Fruit fly (Drosophila melanogaster) whole organism, embryonic: Measurements from ENCODE around the gene CG6923.

Experiments used
- Adf1 ChIP-seq: fragments of 200-800 bp; sonication (Bioruptor generic); IDR thresholded peaks from 2 replicates; pipeline ENCODE4 v1.3.6; 2022; ENCODE audit warnings: missing biosample characterization, missing genetic modification characterization
- Bdp1 ChIP-seq: fragments of 200-800 bp; sonication (Bioruptor generic); optimal IDR thresholded peaks from 3 replicates; lab custom pipeline; 2016; ENCODE audit warnings: missing biosample characterization, missing genetic modification characterization
- CG10147 ChIP-seq: fragments of 200-800 bp; sonication (Bioruptor generic); optimal IDR thresholded peaks from 2 replicates; lab custom pipeline; 2019; ENCODE audit warnings: missing biosample characterization, mild to moderate bottlenecking, missing genetic modification characterization, moderate library complexity
- CG10431 ChIP-seq: fragments of 200-800 bp; sonication (Bioruptor generic); optimal IDR thresholded peaks from 3 replicates; lab custom pipeline; 2018; ENCODE audit warnings: missing biosample characterization, mild to moderate bottlenecking, missing genetic modification characterization
- CG10959 ChIP-seq: fragments of 200-800 bp; sonication (Bioruptor generic); IDR thresholded peaks from 2 replicates; pipeline ENCODE4 v1.3.6; 2022; ENCODE audit warnings: missing biosample characterization, missing genetic modification characterization
- CG12071 ChIP-seq: fragments of 200-800 bp; sonication (Bioruptor generic); optimal IDR thresholded peaks from 3 replicates; lab custom pipeline; 2018; ENCODE audit warnings: missing biosample characterization, mild to moderate bottlenecking, missing genetic modification characterization
- CG12299 ChIP-seq: fragments of 200-800 bp; sonication (Bioruptor generic); optimal IDR thresholded peaks from 2 replicates; lab custom pipeline; 2018; ENCODE audit warnings: missing biosample characterization, mild to moderate bottlenecking, missing genetic modification characterization
- CG12769 ChIP-seq: fragments of 200-800 bp; sonication (Bioruptor generic); optimal IDR thresholded peaks from 2 replicates; lab custom pipeline; 2019; ENCODE audit warnings: missing biosample characterization, mild to moderate bottlenecking, missing genetic modification characterization, moderate library complexity
- CG13424 ChIP-seq: fragments of 200-800 bp; sonication (Bioruptor generic); optimal IDR thresholded peaks from 2 replicates; lab custom pipeline; 2019; ENCODE audit warnings: missing biosample characterization, mild to moderate bottlenecking, missing genetic modification characterization, moderate library complexity
- CG14050 ChIP-seq: fragments of 200-800 bp; sonication (Bioruptor generic); IDR thresholded peaks from 3 replicates; pipeline ENCODE4 v1.3.6; 2022; ENCODE audit warnings: missing biosample characterization, missing genetic modification characterization
- CG14441 ChIP-seq: fragments of 200-800 bp; sonication (Bioruptor generic); IDR thresholded peaks from 2 replicates; pipeline ENCODE4 v1.3.6; 2022; ENCODE audit warnings: missing biosample characterization, missing genetic modification characterization
- CG14965 ChIP-seq: fragments of 200-800 bp; sonication (Bioruptor generic); optimal IDR thresholded peaks from 2 replicates; lab custom pipeline; 2016; ENCODE audit warnings: missing biosample characterization, missing genetic modification characterization, borderline replicate concordance
- CG1529 ChIP-seq: fragments of 200-800 bp; sonication (Bioruptor generic); optimal IDR thresholded peaks from 3 replicates; lab custom pipeline; 2018; ENCODE audit warnings: missing biosample characterization, missing genetic modification characterization
- CG17359 ChIP-seq: fragments of 200-800 bp; sonication (Bioruptor generic); optimal IDR thresholded peaks from 3 replicates; lab custom pipeline; 2018; ENCODE audit warnings: missing biosample characterization, mild to moderate bottlenecking, missing genetic modification characterization, moderate library complexity
- CG2875 ChIP-seq: fragments of 200-800 bp; sonication (Bioruptor generic); optimal IDR thresholded peaks from 2 replicates; lab custom pipeline; 2017; ENCODE audit warnings: missing biosample characterization, mild to moderate bottlenecking, missing genetic modification characterization, missing genetic modification reagents
- CG2889 ChIP-seq: fragments of 200-800 bp; sonication (Bioruptor generic); IDR thresholded peaks from 3 replicates; pipeline ENCODE4 v1.3.6; 2022; ENCODE audit warnings: missing biosample characterization, missing genetic modification characterization
- CG3065 ChIP-seq: fragments of 200-800 bp; sonication (Bioruptor generic); optimal IDR thresholded peaks from 2 replicates; lab custom pipeline; 2016; ENCODE audit warnings: missing biosample characterization, missing genetic modification characterization
- CG31224 ChIP-seq: fragments of 200-800 bp; sonication (Bioruptor generic); IDR thresholded peaks from 2 replicates; pipeline ENCODE4 v1.3.6; 2022; ENCODE audit warnings: missing biosample characterization, missing genetic modification characterization
- CG31388 ChIP-seq: fragments of 200-800 bp; sonication (Bioruptor generic); optimal IDR thresholded peaks from 2 replicates; lab custom pipeline; 2016; ENCODE audit warnings: missing biosample characterization, missing genetic modification characterization
- CG34422 ChIP-seq: fragments of 200-800 bp; sonication (Bioruptor generic); IDR thresholded peaks from 3 replicates; pipeline ENCODE4 v1.3.6; 2022; ENCODE audit warnings: missing biosample characterization, missing genetic modification characterization
- CG6854 ChIP-seq: fragments of 200-800 bp; sonication (Bioruptor generic); optimal IDR thresholded peaks from 3 replicates; lab custom pipeline; 2017; ENCODE audit warnings: missing biosample characterization, mild to moderate bottlenecking, missing genetic modification characterization
- CG8765 ChIP-seq: fragments of 200-800 bp; sonication (Bioruptor generic); IDR thresholded peaks from 2 replicates; pipeline ENCODE4 v1.3.6; 2022; ENCODE audit warnings: missing biosample characterization, missing genetic modification characterization
- CG9215 ChIP-seq: fragments of 200-800 bp; sonication (Bioruptor generic); IDR thresholded peaks from 2 replicates; pipeline ENCODE4 v1.3.6; 2022; ENCODE audit warnings: missing biosample characterization, missing genetic modification characterization
- Dbx ChIP-seq: fragments of 200-800 bp; sonication (Bioruptor generic); IDR thresholded peaks from 3 replicates; pipeline ENCODE4 v1.3.6; 2022; ENCODE audit warnings: missing biosample characterization, missing genetic modification characterization
- Fer1 ChIP-seq: fragments of 200-800 bp; sonication (Bioruptor generic); optimal IDR thresholded peaks from 2 replicates; lab custom pipeline; 2017; ENCODE audit warnings: missing biosample characterization, mild to moderate bottlenecking, missing genetic modification characterization
- Hr3 ChIP-seq: fragments of 200-800 bp; sonication (Bioruptor generic); optimal IDR thresholded peaks from 3 replicates; lab custom pipeline; 2016; ENCODE audit warnings: missing biosample characterization, missing genetic modification characterization
- Kr ChIP-seq: fragments of 200-800 bp; sonication (Bioruptor generic); optimal IDR thresholded peaks from 2 replicates; lab custom pipeline; 2017; ENCODE audit warnings: missing biosample characterization, mild to moderate bottlenecking, missing genetic modification characterization
- NC2α ChIP-seq: fragments of 200-800 bp; sonication (Bioruptor generic); optimal IDR thresholded peaks from 2 replicates; lab custom pipeline; 2016; ENCODE audit warnings: missing biosample characterization, missing genetic modification characterization
- Nf-YC ChIP-seq: fragments of 200-800 bp; optimal IDR thresholded peaks from 3 replicates; lab custom pipeline; 2019; ENCODE audit warnings: missing biosample characterization, mild to moderate bottlenecking, missing genetic modification characterization, moderate library complexity
- Poxn ChIP-seq: fragments of 200-800 bp; sonication (Bioruptor generic); IDR thresholded peaks from 2 replicates; pipeline ENCODE4 v1.3.6; 2022; ENCODE audit warnings: missing biosample characterization, missing genetic modification characterization
- Sox102F ChIP-seq: fragments of 200-800 bp; sonication (Bioruptor generic); optimal IDR thresholded peaks from 2 replicates; lab custom pipeline; 2018; ENCODE audit warnings: missing biosample characterization, mild to moderate bottlenecking, missing genetic modification characterization, moderate library complexity
- Trl ChIP-seq, 3 experiments: fragments of >200 bp in 2 of 3; fragments of 200-800 bp in 1 of 3; sonication (Bioruptor generic) in 1 of 3; optimal IDR thresholded peaks; 2 replicates in 1 of 3; 3 replicates in 2 of 3; lab custom pipeline; 2016 to 2017; ENCODE audit warnings: missing biosample characterization in 1 of 3, missing genetic modification characterization in 1 of 3
- ash1 ChIP-seq: fragments of 200-800 bp; sonication (Bioruptor generic); optimal IDR thresholded peaks from 2 replicates; lab custom pipeline; 2018; ENCODE audit warnings: missing biosample characterization, mild to moderate bottlenecking, missing genetic modification characterization
- bowl ChIP-seq: fragments of 200-800 bp; sonication (Bioruptor generic); IDR thresholded peaks from 2 replicates; pipeline ENCODE4 v1.3.6; 2022; ENCODE audit warnings: missing biosample characterization, missing genetic modification characterization
- chn ChIP-seq: fragments of 200-800 bp; sonication (Bioruptor generic); optimal IDR thresholded peaks from 2 replicates; lab custom pipeline; 2016; ENCODE audit warnings: missing biosample characterization, missing genetic modification characterization
- crol ChIP-seq: fragments of 200-800 bp; sonication (Bioruptor generic); IDR thresholded peaks from 2 replicates; pipeline ENCODE4 v1.3.6; 2022; ENCODE audit warnings: missing biosample characterization, missing genetic modification characterization
- danr ChIP-seq: fragments of 200-800 bp; sonication (Bioruptor generic); IDR thresholded peaks from 2 replicates; pipeline ENCODE4 v1.3.6; 2022; ENCODE audit warnings: missing biosample characterization, missing genetic modification characterization
- dysf ChIP-seq: fragments of 200-800 bp; sonication (Bioruptor generic); IDR thresholded peaks from 3 replicates; pipeline ENCODE4 v1.3.6; 2022; ENCODE audit warnings: missing biosample characterization, missing genetic modification characterization
- emc ChIP-seq: fragments of 200-800 bp; sonication (Bioruptor generic); optimal IDR thresholded peaks from 2 replicates; lab custom pipeline; 2016; ENCODE audit warnings: missing biosample characterization, missing genetic modification characterization
- esg ChIP-seq: fragments of 200-800 bp; sonication (Bioruptor generic); conservative IDR thresholded peaks from 2 replicates; pipeline ENCODE4 v1.3.6; 2022; ENCODE audit warnings: missing biosample characterization, missing genetic modification characterization
- fd3F ChIP-seq: fragments of 200-800 bp; sonication (Bioruptor generic); optimal IDR thresholded peaks from 2 replicates; lab custom pipeline; 2018; ENCODE audit warnings: missing biosample characterization, mild to moderate bottlenecking, missing genetic modification characterization, moderate library complexity
- fru ChIP-seq: fragments of >200 bp; optimal IDR thresholded peaks from 2 replicates; lab custom pipeline; 2017
- ftz-f1 ChIP-seq: fragments of 200-800 bp; sonication (Bioruptor generic); optimal IDR thresholded peaks from 2 replicates; lab custom pipeline; 2016; ENCODE audit warnings: missing biosample characterization, missing genetic modification characterization
- gcm ChIP-seq: fragments of 200-800 bp; sonication (Bioruptor generic); optimal IDR thresholded peaks from 2 replicates; lab custom pipeline; 2019; ENCODE audit warnings: missing biosample characterization, mild to moderate bottlenecking, missing genetic modification characterization, moderate library complexity
- h ChIP-seq: fragments of >200 bp; optimal IDR thresholded peaks from 2 replicates; lab custom pipeline; 2017
- lmd ChIP-seq: fragments of 200-800 bp; sonication (Bioruptor generic); IDR thresholded peaks from 2 replicates; pipeline ENCODE4 v1.3.6; 2022; ENCODE audit warnings: missing biosample characterization, missing genetic modification characterization
- mam ChIP-seq: fragments of 200-800 bp; sonication (Bioruptor generic); optimal IDR thresholded peaks from 3 replicates; lab custom pipeline; 2016; ENCODE audit warnings: missing biosample characterization, missing genetic modification characterization
- pnt ChIP-seq: fragments of 200-800 bp; sonication (Bioruptor generic); optimal IDR thresholded peaks from 3 replicates; lab custom pipeline; 2016; ENCODE audit warnings: missing biosample characterization, missing genetic modification characterization
- run ChIP-seq: fragments of 200-800 bp; sonication (Bioruptor generic); optimal IDR thresholded peaks from 3 replicates; lab custom pipeline; 2018; ENCODE audit warnings: missing biosample characterization, mild to moderate bottlenecking, missing genetic modification characterization
- sqz ChIP-seq: fragments of 200-800 bp; sonication (Bioruptor generic); optimal IDR thresholded peaks from 3 replicates; lab custom pipeline; 2018; ENCODE audit warnings: missing biosample characterization, mild to moderate bottlenecking, missing genetic modification characterization
- ttk ChIP-seq: fragments of 200-800 bp; sonication (Bioruptor generic); IDR thresholded peaks from 2 replicates; pipeline ENCODE4 v2.1.2; 2022; ENCODE audit warnings: missing biosample characterization, missing genetic modification characterization
- unc-4 ChIP-seq: fragments of 200-800 bp; sonication (Bioruptor generic); IDR thresholded peaks from 2 replicates; pipeline ENCODE4 v1.3.6; 2022; ENCODE audit warnings: missing biosample characterization, missing genetic modification characterization; ENCODE audit not compliant: partially characterized antibody
- zen2 ChIP-seq: fragments of 200-800 bp; sonication (Bioruptor generic); IDR thresholded peaks from 3 replicates; pipeline ENCODE4 v1.3.6; 2022; ENCODE audit warnings: missing biosample characterization, missing genetic modification characterization; ENCODE audit not compliant: partially characterized antibody

The CG6923 gene

DNA sequence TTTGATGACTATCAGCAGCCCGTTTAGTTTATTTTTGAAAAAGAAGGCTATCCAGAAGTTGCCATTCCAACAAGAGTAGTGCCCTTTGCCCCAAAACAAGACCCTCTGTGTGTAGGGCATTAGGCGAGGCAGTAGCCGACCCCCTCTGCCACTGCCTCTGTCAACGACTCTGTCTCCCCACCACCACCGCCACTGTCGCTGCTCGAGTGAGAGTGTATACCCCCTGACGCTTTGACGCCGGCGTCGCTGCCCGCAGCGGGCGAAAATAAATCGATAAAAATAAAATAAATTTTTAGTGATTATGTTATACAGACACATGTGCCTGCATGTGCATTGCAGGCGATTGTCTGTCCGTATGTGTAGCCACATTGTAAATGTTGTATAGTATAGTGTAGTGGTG is 27.2 kb upstream of the CG6923 start (continued):
- TF ChIP-seq CG10959 (GFP tag; lab: Robert Waterston, UW) (no peak), chn (GFP tag; lab: Kevin White, UChicago) (no peak), CG12071 (GFP tag; lab: Kevin White, UChicago) (peak; percentile 4), run (tag; lab: Kevin White, UChicago) (no peak), gcm (GFP tag; lab: Kevin White, UChicago) (peak; percentile 15), emc (GFP tag; lab: Kevin White, UChicago) (no peak), CG10431 (GFP tag; lab: Kevin White, UChicago) (no peak), CG9215 (GFP tag; lab: Robert Waterston, UW) (no peak), Adf1 (GFP tag; lab: Robert Waterston, UW) (peak; percentile 92), CG31224 (GFP tag; lab: Robert Waterston, UW) (no peak), Fer1 (GFP tag; lab: Kevin White, UChicago) (no peak), CG1529 (GFP tag; lab: Kevin White, UChicago) (no peak), CG10147 (no peak), NC2α (GFP tag; lab: Kevin White, UChicago) (no peak), CG12769 (tag; lab: Kevin White, UChicago) (no peak), CG14441 (GFP tag; lab: Robert Waterston, UW) (no peak), h (lab: Kevin White, UChicago) (no peak), CG34422 (GFP tag; lab: Robert Waterston, UW) (no peak; the same call in 2 of the 3 replicates), CG13424 (no peak), crol (peak; percentile 91), sqz (no peak), pnt (GFP tag; lab: Kevin White, UChicago) (no peak), CG14050 (GFP tag; lab: Robert Waterston, UW) (no peak), CG8765 (no peak), mam (GFP tag; lab: Kevin White, UChicago) (no peak), CG6854 (GFP tag; lab: Kevin White, UChicago) (no peak), dysf (GFP tag; lab: Robert Waterston, UW) (no peak), Bdp1 (no peak), fru (no peak), danr (no peak), lmd (GFP tag; lab: Robert Waterston, UW) (no peak), CG17359 (peak; percentile 8), ash1 (GFP tag; lab: Kevin White, UChicago) (peak; percentile 5), Kr (GFP tag; lab: Kevin White, UChicago) (no peak), unc-4 (GFP tag; lab: Robert Waterston, UW) (no peak), CG12299 (tag; lab: Kevin White, UChicago) (no peak), CG3065 (GFP tag; lab: Kevin White, UChicago) (no peak), CG31388 (no peak), CG2889 (GFP tag; lab: Robert Waterston, UW) (no peak), Nf-YC (no peak), CG2875 (GFP tag; lab: Kevin White, UChicago) (no peak), ttk (GFP tag; lab: Robert Waterston, UW) (no peak), Dbx (GFP tag; lab: Robert Waterston, UW) (no peak), bowl (GFP tag; lab: Robert Waterston, UW) (no peak), Trl (optimal IDR thresholded peaks at IDR 0.05; lab: Kevin White, UChicago) (no peak), Trl (GFP tag; optimal IDR thresholded peaks at IDR 0.05; lab: Kevin White, UChicago) (no peak), Sox102F (no peak), zen2 (no peak), Hr3 (GFP tag; lab: Kevin White, UChicago) (no peak), Poxn (GFP tag; lab: Robert Waterston, UW) (no peak), ftz-f1 (GFP tag; lab: Kevin White, UChicago) (no peak), CG14965 (GFP tag; lab: Kevin White, UChicago) (no peak), esg (GFP tag; lab: Robert Waterston, UW) (no peak), fd3F (no peak)
